5 worm cellular contexts compared by ENCODE assay signal in genomic region chrIII:2869512-2869911, ce11.
TF ChIP-seq lines count a peak whose summit lies in the region.

No protein-coding gene starts in this region.

TF ChIP-seq in whole organism, L1 larva, 84 proteins besides CTCF, POLR2A, EP300 and RAD21:
- TF ChIP-seq elt-2 (tag; optimal IDR thresholded peaks at IDR 0.05; lab: Kevin White, UChicago) (peak; percentile 45), snu-23 (GFP tag; optimal IDR thresholded peaks at IDR 0.05; lab: Kevin White, UChicago) (no peak)

TF ChIP-seq in whole organism, L2 larva, 48 proteins besides CTCF, POLR2A, EP300 and RAD21:
- TF ChIP-seq F13H6.1 (tag; optimal IDR thresholded peaks at IDR 0.05; lab: Kevin White, UChicago) (peak; percentile 24), sma-9 (GFP tag; optimal IDR thresholded peaks at IDR 0.05; lab: Kevin White, UChicago) (peak; percentile 63), sma-9 (tag; optimal IDR thresholded peaks at IDR 0.05; lab: Kevin White, UChicago) (no peak), elt-3 (tag; optimal IDR thresholded peaks at IDR 0.05; lab: Kevin White, UChicago) (no peak), fos-1 (tag; optimal IDR thresholded peaks at IDR 0.05; lab: Kevin White, UChicago) (peak; percentile 60), nhr-129 (tag; optimal IDR thresholded peaks at IDR 0.05; lab: Kevin White, UChicago) (no peak), skn-1 (tag; optimal IDR thresholded peaks at IDR 0.05; lab: Kevin White, UChicago) (peak; percentile 53), ama-1 (optimal IDR thresholded peaks at IDR 0.05; lab: Kevin White, UChicago) (no peak), crh-2 (tag; optimal IDR thresholded peaks at IDR 0.05; lab: Kevin White, UChicago) (peak; percentile 13)

TF ChIP-seq in whole organism, L3 larva, 47 proteins besides CTCF, POLR2A, EP300 and RAD21:
- TF ChIP-seq ceh-16 (tag; optimal IDR thresholded peaks at IDR 0.05; lab: Kevin White, UChicago) (no peak), pqm-1 (tag; optimal IDR thresholded peaks at IDR 0.05; lab: Kevin White, UChicago) (peak; percentile 49), skn-1 (tag; optimal IDR thresholded peaks at IDR 0.05; lab: Kevin White, UChicago) (peak; percentile 27), nhr-28 (tag; optimal IDR thresholded peaks at IDR 0.05; lab: Kevin White, UChicago) (no peak), elt-2 (tag; optimal IDR thresholded peaks at IDR 0.05; lab: Kevin White, UChicago) (peak; percentile 69), pha-4 (tag; optimal IDR thresholded peaks at IDR 0.05; lab: Kevin White, UChicago) (peak; percentile 67)

TF ChIP-seq in whole organism, L4 larva, 104 proteins besides CTCF, POLR2A, EP300 and RAD21 (continues in another document):
- TF ChIP-seq cey-2 (tag; optimal IDR thresholded peaks at IDR 0.05; lab: Kevin White, UChicago; ENCODE audit: borderline replicate concordance, insufficient read depth) (no peak), T20F7.1 (GFP tag; optimal IDR thresholded peaks at IDR 0.05; lab: Kevin White, UChicago) (no peak), ceh-32 (tag; optimal IDR thresholded peaks at IDR 0.05; lab: Kevin White, UChicago; ENCODE audit: poor library complexity) (no peak), ZK546.5 (tag; optimal IDR thresholded peaks at IDR 0.05; lab: Kevin White, UChicago) (no peak), lin-15B (tag; optimal IDR thresholded peaks at IDR 0.05; lab: Kevin White, UChicago) (no peak), nhr-25 (tag; optimal IDR thresholded peaks at IDR 0.05; lab: Kevin White, UChicago; ENCODE audit: borderline replicate concordance, insufficient read depth) (no peak), unc-62 (GFP tag; optimal IDR thresholded peaks at IDR 0.05 in 1 of 2; lab: Kevin White, UChicago) (peak in 1 of 2 experiments; percentile 24), unc-62 (tag; optimal IDR thresholded peaks at IDR 0.05; lab: Kevin White, UChicago) (no peak), ztf-7 (tag; optimal IDR thresholded peaks at IDR 0.05; lab: Kevin White, UChicago) (no peak), F10B5.3 (tag; optimal IDR thresholded peaks at IDR 0.05; lab: Kevin White, UChicago) (no peak), daf-8 (GFP tag; IDR thresholded peaks at IDR 0.05; lab: Robert Waterston, UW) (no peak), zfp-2 (tag; optimal IDR thresholded peaks at IDR 0.05; lab: Kevin White, UChicago) (no peak), fkh-10 (GFP tag; optimal IDR thresholded peaks at IDR 0.05; lab: Kevin White, UChicago) (no peak), duxl-1 (tag; optimal IDR thresholded peaks at IDR 0.05; lab: Kevin White, UChicago; ENCODE audit: poor library complexity) (no peak), ceh-28 (tag; optimal IDR thresholded peaks at IDR 0.05; lab: Kevin White, UChicago) (no peak), tag-97 (GFP tag; IDR thresholded peaks at IDR 0.05; lab: Robert Waterston, UW) (no peak), php-3 (GFP tag; IDR thresholded peaks at IDR 0.05; lab: Robert Waterston, UW) (0 out of 2 replicates have a peak, but pooled peaks have one; percentile 22), ceh-62 (tag; optimal IDR thresholded peaks at IDR 0.05; lab: Kevin White, UChicago) (no peak), hlh-11 (tag; optimal IDR thresholded peaks at IDR 0.05; lab: Kevin White, UChicago) (peak; percentile 38), D1046.2 (GFP tag; IDR thresholded peaks at IDR 0.05; lab: Robert Waterston, UW) (no peak), pha-4 (GFP tag; IDR thresholded peaks at IDR 0.05; lab: Robert Waterston, UW) (no peak), pha-4 (tag; optimal IDR thresholded peaks at IDR 0.05; lab: Kevin White, UChicago) (no peak), nhr-77 (tag; optimal IDR thresholded peaks at IDR 0.05; lab: Kevin White, UChicago) (peak; percentile 35), F49E8.2 (tag; optimal IDR thresholded peaks at IDR 0.05; lab: Kevin White, UChicago; ENCODE audit: borderline replicate concordance) (no peak), fos-1 (tag; optimal IDR thresholded peaks at IDR 0.05; lab: Kevin White, UChicago) (no peak), nhr-41 (GFP tag; IDR thresholded peaks at IDR 0.05; lab: Robert Waterston, UW) (no peak), lir-3 (tag; optimal IDR thresholded peaks at IDR 0.05; lab: Kevin White, UChicago) (no peak), nhr-10 (tag; optimal IDR thresholded peaks at IDR 0.05; lab: Kevin White, UChicago) (no peak), saeg-2 (GFP tag; IDR thresholded peaks at IDR 0.05; lab: Robert Waterston, UW) (no peak), zag-1 (tag; optimal IDR thresholded peaks at IDR 0.05; lab: Kevin White, UChicago) (no peak), Y5F2A.4 (GFP tag; optimal IDR thresholded peaks at IDR 0.05; lab: Kevin White, UChicago) (no peak), unc-130 (GFP tag; optimal IDR thresholded peaks at IDR 0.05; lab: Kevin White, UChicago) (no peak), nhr-11 (tag; optimal IDR thresholded peaks at IDR 0.05; lab: Kevin White, UChicago) (no peak), attf-4 (tag; optimal IDR thresholded peaks at IDR 0.05; lab: Kevin White, UChicago) (no peak), pqm-1 (tag; optimal IDR thresholded peaks at IDR 0.05; lab: Kevin White, UChicago) (peak; percentile 66), zip-2 (tag; optimal IDR thresholded peaks at IDR 0.05; lab: Kevin White, UChicago) (no peak), vab-7 (GFP tag; IDR thresholded peaks at IDR 0.05; lab: Robert Waterston, UW) (no peak), dmd-6 (GFP tag; IDR thresholded peaks at IDR 0.05; lab: Robert Waterston, UW) (peak; percentile 48)

TF ChIP-seq in whole organism, late embryonic, 69 proteins besides CTCF, POLR2A, EP300 and RAD21:
- TF ChIP-seq mec-3 (tag; optimal IDR thresholded peaks at IDR 0.05; lab: Kevin White, UChicago; ENCODE audit: borderline replicate concordance) (no peak), hlh-15 (tag; optimal IDR thresholded peaks at IDR 0.05; lab: Kevin White, UChicago) (no peak), ceh-19 (GFP tag; optimal IDR thresholded peaks at IDR 0.05; lab: Kevin White, UChicago) (no peak), elt-2 (tag; optimal IDR thresholded peaks at IDR 0.05; lab: Kevin White, UChicago) (peak; percentile 17), hlh-8 (tag; optimal IDR thresholded peaks at IDR 0.05; lab: Kevin White, UChicago) (no peak), gmeb-2 (tag; optimal IDR thresholded peaks at IDR 0.05; lab: Kevin White, UChicago) (no peak), rnt-1 (tag; optimal IDR thresholded peaks at IDR 0.05; lab: Kevin White, UChicago) (no peak), pqm-1 (tag; optimal IDR thresholded peaks at IDR 0.05; lab: Kevin White, UChicago) (no peak)
TF ChIP-seq in whole organism, late embryonic: peak in this region for 1.

Comparison
In these comparisons a context has a peak if more than half of its experiments do, and no peak if none do; other contexts are left out.
1. Of the 29 proteins assayed by ChIP-seq in both whole organism, L4 larva and whole organism, L1 larva: peak only in whole organism, L4 larva: nhr-28, nhr-77 and pqm-1; only in whole organism, L1 larva: none; in both: none; in neither: 25; mixed calls (peak in some experiments, not most) for 1.